Fruit fly (Drosophila melanogaster): ENCODE measurements around the gene CG43273.

Gene CG43273

dm6 chr3R:24833652-24834051 lies 3.6 kb downstream of the CG43273 start, which contains the start of gene sosie:
TSS of gene sosie (plus strand) at chr3R:24833952.
- TF ChIP-seq CG13204 (GFP tag; optimal IDR thresholded peaks at IDR 0.05), result no peak
- TF ChIP-seq rn (GFP tag; IDR thresholded peaks at IDR 0.05), result 0 out of 2 replicates have a peak, but pooled peaks have one; percentile 13
- no peak for TF ChIP-seq CG12605 (GFP tag; IDR thresholded peaks at IDR 0.05)
- TF ChIP-seq CG34367 (tag; optimal IDR thresholded peaks at IDR 0.05), result no peak
- TF ChIP-seq CG10348 (GFP tag; IDR thresholded peaks at IDR 0.05), result no peak
- no peak for TF ChIP-seq CG8301 (tag; optimal IDR thresholded peaks at IDR 0.05)
- no peak for TF ChIP-seq CG17806 (tag; optimal IDR thresholded peaks at IDR 0.05)

dm6 chr3R:24841063-24841462 lies 11.0 kb downstream of the CG43273 start, which contains the start of gene CG33658:
TSS of gene CG33658 (minus strand) at chr3R:24841163.
- TF ChIP-seq fd96Ca (GFP tag; IDR thresholded peaks at IDR 0.05) (no peak), CG34367 (tag; optimal IDR thresholded peaks at IDR 0.05) (no peak)

dm6 chr3R:24841635-24842034 lies 11.5 kb downstream of the CG43273 start, which contains the start of gene Esp:
TSS of gene Esp (plus strand) at chr3R:24841935.
- TF ChIP-seq Snoo (tag; optimal IDR thresholded peaks at IDR 0.05) (no peak), D1 (tag; optimal IDR thresholded peaks at IDR 0.05) (no peak), CG9948 (tag; optimal IDR thresholded peaks at IDR 0.05) (no peak), CG10348 (GFP tag; IDR thresholded peaks at IDR 0.05) (no peak), CG4496 (GFP tag; IDR thresholded peaks at IDR 0.05) (no peak), CG17806 (tag; optimal IDR thresholded peaks at IDR 0.05) (no peak), CG32121 (GFP tag; IDR thresholded peaks at IDR 0.05) (no peak), gl (tag; optimal IDR thresholded peaks at IDR 0.05) (no peak), Pif1A (GFP tag; optimal IDR thresholded peaks at IDR 0.05) (no peak), Ets98B (GFP tag; IDR thresholded peaks at IDR 0.05) (no peak), CG8159 (tag; optimal IDR thresholded peaks at IDR 0.05) (no peak), CG14655 (GFP tag; optimal IDR thresholded peaks at IDR 0.05) (no peak), EcR (GFP tag; optimal IDR thresholded peaks at IDR 0.05) (no peak), CG15710 (tag; optimal IDR thresholded peaks at IDR 0.05) (no peak)

- TF ChIP-seq CG12605 (GFP tag; IDR thresholded peaks at IDR 0.05) (no peak), Pif1A (GFP tag; optimal IDR thresholded peaks at IDR 0.05) (no peak), CG14655 (GFP tag; optimal IDR thresholded peaks at IDR 0.05) (no peak), fd96Ca (GFP tag; IDR thresholded peaks at IDR 0.05) (no peak), CG17806 (tag; optimal IDR thresholded peaks at IDR 0.05) (no peak), rn (GFP tag; IDR thresholded peaks at IDR 0.05) (no peak), CG8301 (tag; optimal IDR thresholded peaks at IDR 0.05) (no peak), Pif1B (GFP tag; optimal IDR thresholded peaks at IDR 0.05) (no peak), D1 (tag; optimal IDR thresholded peaks at IDR 0.05) (no peak)
Measured at dm6 chr3R:24845148-24845547, 15.0 kb downstream of the CG43273 start.

- no peak for TF ChIP-seq CG13204 (GFP tag; optimal IDR thresholded peaks at IDR 0.05)
- no peak for TF ChIP-seq fd96Ca (GFP tag; IDR thresholded peaks at IDR 0.05)
- no peak for TF ChIP-seq Pif1A (GFP tag; optimal IDR thresholded peaks at IDR 0.05)
- TF ChIP-seq CG9948 (tag; optimal IDR thresholded peaks at IDR 0.05), result no peak
- TF ChIP-seq CG15710 (tag; optimal IDR thresholded peaks at IDR 0.05), result no peak
- no peak for TF ChIP-seq CG8159 (tag; optimal IDR thresholded peaks at IDR 0.05)
- TF ChIP-seq Snoo (tag; optimal IDR thresholded peaks at IDR 0.05), result no peak
- TF ChIP-seq CG12605 (GFP tag; IDR thresholded peaks at IDR 0.05), result no peak
- no peak for TF ChIP-seq Pif1B (GFP tag; optimal IDR thresholded peaks at IDR 0.05)
- no peak for TF ChIP-seq CG10348 (GFP tag; IDR thresholded peaks at IDR 0.05)
- TF ChIP-seq rn (GFP tag; IDR thresholded peaks at IDR 0.05), result no peak
- no peak for TF ChIP-seq EcR (GFP tag; optimal IDR thresholded peaks at IDR 0.05)
- TF ChIP-seq CG14655 (GFP tag; optimal IDR thresholded peaks at IDR 0.05), result no peak
- no peak for TF ChIP-seq CG8301 (tag; optimal IDR thresholded peaks at IDR 0.05)
- no peak for TF ChIP-seq D1 (tag; optimal IDR thresholded peaks at IDR 0.05)
- TF ChIP-seq CG17806 (tag; optimal IDR thresholded peaks at IDR 0.05), result no peak
- TF ChIP-seq Ets98B (GFP tag; IDR thresholded peaks at IDR 0.05), result no peak
- TF ChIP-seq CG4496 (GFP tag; IDR thresholded peaks at IDR 0.05), result no peak
- TF ChIP-seq gl (tag; optimal IDR thresholded peaks at IDR 0.05), result no peak
- TF ChIP-seq CG32121 (GFP tag; IDR thresholded peaks at IDR 0.05), result no peak
Measured at dm6 chr3R:24845952-24846848, 16.1 kb downstream of the CG43273 start.

dm6 chr3R:24850420-24850819 lies 20.3 kb downstream of the CG43273 start, which contains the start of gene CG7006:
TSS of gene CG7006 (plus strand) at chr3R:24850627.
- TF ChIP-seq Snoo (tag; optimal IDR thresholded peaks at IDR 0.05) (peak; percentile 30), CG9948 (tag; optimal IDR thresholded peaks at IDR 0.05) (no peak), Ets98B (GFP tag; IDR thresholded peaks at IDR 0.05) (peak; percentile 43; the same call in 1 of the 2 replicates), CG14655 (GFP tag; optimal IDR thresholded peaks at IDR 0.05) (no peak), CG17806 (tag; optimal IDR thresholded peaks at IDR 0.05) (no peak), CG12605 (GFP tag; IDR thresholded peaks at IDR 0.05) (no peak), Pif1A (GFP tag; optimal IDR thresholded peaks at IDR 0.05) (no peak), rn (GFP tag; IDR thresholded peaks at IDR 0.05) (0 out of 2 replicates have a peak, but pooled peaks have one; percentile 24), D1 (tag; optimal IDR thresholded peaks at IDR 0.05) (no peak)
